Fruit fly (Drosophila melanogaster) whole organism, embryonic: ENCODE data around the gene CG2182.

Source experiments
- Adf1 ChIP-seq: fragments of 200-800 bp; sonication (Bioruptor generic); IDR thresholded peaks from 2 replicates; pipeline ENCODE4 v1.3.6; 2022; ENCODE audit warnings: missing biosample characterization, missing genetic modification characterization
- CG11723 ChIP-seq: fragments of 200-800 bp; sonication (Bioruptor generic); optimal IDR thresholded peaks from 2 replicates; lab custom pipeline; 2017; ENCODE audit warnings: missing biosample characterization, mild to moderate bottlenecking, missing genetic modification characterization
- CG13296 ChIP-seq: fragments of 200-800 bp; sonication (Bioruptor generic); optimal IDR thresholded peaks from 3 replicates; lab custom pipeline; 2018; ENCODE audit warnings: missing biosample characterization, mild to moderate bottlenecking, missing genetic modification characterization
- CG13775 ChIP-seq: fragments of 200-800 bp; sonication (Bioruptor generic); optimal IDR thresholded peaks from 3 replicates; lab custom pipeline; 2017; ENCODE audit warnings: missing biosample characterization, mild to moderate bottlenecking, missing genetic modification characterization
- CG14050 ChIP-seq: fragments of 200-800 bp; sonication (Bioruptor generic); IDR thresholded peaks from 3 replicates; pipeline ENCODE4 v1.3.6; 2022; ENCODE audit warnings: missing biosample characterization, missing genetic modification characterization
- CG15269 ChIP-seq: fragments of 200-800 bp; sonication (Bioruptor generic); optimal IDR thresholded peaks from 2 replicates; lab custom pipeline; 2018; ENCODE audit warnings: missing biosample characterization, mild to moderate bottlenecking, missing genetic modification characterization, moderate library complexity
- CG1647 ChIP-seq: fragments of 200-800 bp; sonication (Bioruptor generic); optimal IDR thresholded peaks from 3 replicates; lab custom pipeline; 2016; ENCODE audit warnings: missing biosample characterization, missing genetic modification characterization
- CG16813 ChIP-seq: fragments of 200-800 bp; sonication (Bioruptor generic); IDR thresholded peaks from 3 replicates; pipeline ENCODE4 v1.3.6; 2022; ENCODE audit warnings: missing biosample characterization, missing genetic modification characterization; ENCODE audit not compliant: partially characterized antibody
- CG17359 ChIP-seq: fragments of 200-800 bp; sonication (Bioruptor generic); optimal IDR thresholded peaks from 3 replicates; lab custom pipeline; 2018; ENCODE audit warnings: missing biosample characterization, mild to moderate bottlenecking, missing genetic modification characterization, moderate library complexity
- CG17361 ChIP-seq: fragments of 200-800 bp; sonication (Bioruptor generic); IDR thresholded peaks from 3 replicates; pipeline ENCODE4 v1.3.6; 2022; ENCODE audit warnings: missing biosample characterization, missing genetic modification characterization
- CG3281 ChIP-seq: fragments of 200-800 bp; sonication (Bioruptor generic); optimal IDR thresholded peaks from 3 replicates; lab custom pipeline; 2017; ENCODE audit warnings: missing biosample characterization, mild to moderate bottlenecking, missing genetic modification characterization
- CG42726 ChIP-seq: fragments of 200-800 bp; sonication (Bioruptor generic); IDR thresholded peaks from 2 replicates; pipeline ENCODE4 v1.3.6; 2022; ENCODE audit warnings: missing biosample characterization, missing genetic modification characterization; ENCODE audit not compliant: partially characterized antibody
- CG4404 ChIP-seq: fragments of 200-800 bp; sonication (Bioruptor generic); IDR thresholded peaks from 2 replicates; pipeline ENCODE4 v1.3.6; 2022; ENCODE audit warnings: missing biosample characterization, missing genetic modification characterization
- CG6689 ChIP-seq: fragments of 200-800 bp; sonication (Bioruptor generic); IDR thresholded peaks from 2 replicates; pipeline ENCODE4 v1.3.6; 2022; ENCODE audit warnings: missing biosample characterization, missing genetic modification characterization
- CG8924 ChIP-seq: fragments of 200-800 bp; optimal IDR thresholded peaks from 3 replicates; lab custom pipeline; 2019; ENCODE audit warnings: missing biosample characterization, mild to moderate bottlenecking, missing genetic modification characterization, moderate library complexity
- CG9797 ChIP-seq: fragments of 200-800 bp; sonication (Bioruptor generic); optimal IDR thresholded peaks from 3 replicates; lab custom pipeline; 2018; ENCODE audit warnings: missing biosample characterization, mild to moderate bottlenecking, missing genetic modification characterization
- CkIIα-i1 ChIP-seq: fragments of 200-800 bp; sonication (Bioruptor generic); IDR thresholded peaks from 2 replicates; pipeline ENCODE4 v1.3.6; 2022; ENCODE audit warnings: missing biosample characterization, missing genetic modification characterization
- Dad ChIP-seq: fragments of 200-800 bp; sonication (Bioruptor generic); optimal IDR thresholded peaks from 3 replicates; lab custom pipeline; 2016; ENCODE audit warnings: missing biosample characterization, missing genetic modification characterization
- Fer2 ChIP-seq: fragments of 200-800 bp; sonication (Bioruptor generic); optimal IDR thresholded peaks from 2 replicates; lab custom pipeline; 2018; ENCODE audit warnings: missing biosample characterization, mild to moderate bottlenecking, missing genetic modification characterization, moderate library complexity
- Gsc ChIP-seq: fragments of 200-800 bp; sonication (Bioruptor generic); IDR thresholded peaks from 2 replicates; pipeline ENCODE4 v1.3.6; 2022; ENCODE audit warnings: missing biosample characterization, missing genetic modification characterization
- HHEX ChIP-seq: fragments of 200-800 bp; sonication (Bioruptor generic); optimal IDR thresholded peaks from 3 replicates; lab custom pipeline; 2017; ENCODE audit warnings: missing biosample characterization, mild to moderate bottlenecking, missing genetic modification characterization, missing genetic modification reagents
- HLH4C ChIP-seq: fragments of 200-800 bp; sonication (Bioruptor generic); IDR thresholded peaks from 3 replicates; pipeline ENCODE4 v1.3.6; 2022; ENCODE audit warnings: missing biosample characterization, missing genetic modification characterization; ENCODE audit not compliant: partially characterized antibody
- Hr51 ChIP-seq, 2 experiments: fragments of 200-800 bp; sonication (Bioruptor generic); optimal IDR thresholded peaks; 2 replicates in 1 of 2; 3 replicates in 1 of 2; lab custom pipeline; 2016 to 2018; ENCODE audit warnings: missing biosample characterization in 2 of 2, missing genetic modification characterization in 2 of 2, mild to moderate bottlenecking in 1 of 2, moderate library complexity in 1 of 2
- Jarid2 ChIP-seq: fragments of 200-800 bp; sonication (Bioruptor generic); optimal IDR thresholded peaks from 3 replicates; lab custom pipeline; 2017; ENCODE audit warnings: mild to moderate bottlenecking, missing biosample characterization, missing genetic modification reagents, missing genetic modification characterization
- Med ChIP-seq: fragments of 200-800 bp; sonication (Bioruptor generic); peaks from one replicate; lab custom pipeline; 2016; ENCODE audit warnings: missing biosample characterization, missing genetic modification characterization, mild to moderate bottlenecking, inconsistent platforms, moderate library complexity
- Mes4 ChIP-seq: fragments of 200-800 bp; sonication (Bioruptor generic); optimal IDR thresholded peaks from 2 replicates; lab custom pipeline; 2016; ENCODE audit warnings: missing biosample characterization, missing genetic modification characterization
- Myb ChIP-seq: fragments of 200-800 bp; sonication (Bioruptor generic); optimal IDR thresholded peaks from 2 replicates; lab custom pipeline; 2016; ENCODE audit warnings: missing biosample characterization, missing genetic modification characterization
- NfI ChIP-seq: fragments of 200-800 bp; sonication (Bioruptor generic); optimal IDR thresholded peaks from 3 replicates; lab custom pipeline; 2018; ENCODE audit warnings: missing biosample characterization, mild to moderate bottlenecking, missing genetic modification characterization, moderate library complexity
- Optix ChIP-seq: fragments of 200-800 bp; sonication (Bioruptor generic); IDR thresholded peaks from 3 replicates; pipeline ENCODE4 v1.3.6; 2022; ENCODE audit warnings: missing biosample characterization, missing genetic modification characterization
- Six4 ChIP-seq: fragments of 200-800 bp; sonication (Bioruptor generic); optimal IDR thresholded peaks from 2 replicates; lab custom pipeline; 2016; ENCODE audit warnings: missing biosample characterization, missing genetic modification characterization
- Vsx1 ChIP-seq: fragments of 200-800 bp; sonication (Bioruptor generic); optimal IDR thresholded peaks from 2 replicates; lab custom pipeline; 2017; ENCODE audit warnings: missing biosample characterization, mild to moderate bottlenecking, missing genetic modification characterization, missing genetic modification reagents
- aop ChIP-seq: fragments of 200-800 bp; sonication (Bioruptor generic); IDR thresholded peaks from 2 replicates; pipeline ENCODE4 v1.3.6; 2022; ENCODE audit warnings: missing biosample characterization, missing genetic modification characterization
- bigmax ChIP-seq: fragments of 200-800 bp; sonication (Bioruptor generic); optimal IDR thresholded peaks from 2 replicates; lab custom pipeline; 2018; ENCODE audit warnings: missing biosample characterization, mild to moderate bottlenecking, missing genetic modification characterization
- danr ChIP-seq: fragments of 200-800 bp; sonication (Bioruptor generic); IDR thresholded peaks from 2 replicates; pipeline ENCODE4 v1.3.6; 2022; ENCODE audit warnings: missing biosample characterization, missing genetic modification characterization
- dmrt99B ChIP-seq: fragments of 200-800 bp; sonication (Bioruptor generic); optimal IDR thresholded peaks from 2 replicates; lab custom pipeline; 2018; ENCODE audit warnings: missing biosample characterization, mild to moderate bottlenecking, missing genetic modification characterization, moderate library complexity
- dpn ChIP-seq, 2 experiments: fragments of 200-800 bp; sonication (Bioruptor generic); optimal IDR thresholded peaks; 3 replicates each; lab custom pipeline; 2016; ENCODE audit warnings: missing biosample characterization in 2 of 2, missing genetic modification characterization in 2 of 2
- dysf ChIP-seq: fragments of 200-800 bp; sonication (Bioruptor generic); IDR thresholded peaks from 3 replicates; pipeline ENCODE4 v1.3.6; 2022; ENCODE audit warnings: missing biosample characterization, missing genetic modification characterization
- gsb-n ChIP-seq: fragments of 200-800 bp; sonication (Bioruptor generic); optimal IDR thresholded peaks from 3 replicates; lab custom pipeline; 2018; ENCODE audit warnings: missing biosample characterization, mild to moderate bottlenecking, missing genetic modification characterization
- kay ChIP-seq: fragments of 200-800 bp; sonication (Bioruptor generic); optimal IDR thresholded peaks from 2 replicates; lab custom pipeline; 2016; ENCODE audit warnings: missing biosample characterization, missing genetic modification characterization
- klu ChIP-seq: fragments of 200-800 bp; sonication (Bioruptor generic); IDR thresholded peaks from 2 replicates; pipeline ENCODE4 v1.3.6; 2022; ENCODE audit warnings: missing biosample characterization, missing genetic modification characterization
- kni ChIP-seq: fragments of 200-800 bp; sonication (Bioruptor generic); optimal IDR thresholded peaks from 3 replicates; lab custom pipeline; 2017; ENCODE audit warnings: mild to moderate bottlenecking, missing biosample characterization, missing genetic modification reagents, missing genetic modification characterization
- lab ChIP-seq: fragments of 200-800 bp; sonication (Bioruptor generic); optimal IDR thresholded peaks from 3 replicates; lab custom pipeline; 2017; ENCODE audit warnings: missing biosample characterization, missing genetic modification characterization, mild to moderate bottlenecking, moderate library complexity, missing genetic modification reagents
- pita ChIP-seq: fragments of 200-800 bp; sonication (Bioruptor generic); optimal IDR thresholded peaks from 2 replicates; lab custom pipeline; 2017; ENCODE audit warnings: missing biosample characterization, mild to moderate bottlenecking, missing genetic modification characterization
- sim ChIP-seq: fragments of 200-800 bp; sonication (Bioruptor generic); IDR thresholded peaks from 2 replicates; pipeline ENCODE4 v1.3.6; 2022; ENCODE audit warnings: missing biosample characterization, missing genetic modification characterization
- sna ChIP-seq: fragments of 200-800 bp; sonication (Bioruptor generic); IDR thresholded peaks from 2 replicates; pipeline ENCODE4 v1.3.6; 2022; ENCODE audit warnings: missing biosample characterization, missing genetic modification characterization; ENCODE audit not compliant: partially characterized antibody
- tgo ChIP-seq: fragments of 200-800 bp; sonication (Bioruptor generic); IDR thresholded peaks from 3 replicates; pipeline ENCODE4 v1.3.6; 2022; ENCODE audit warnings: missing biosample characterization, missing genetic modification characterization
- tup ChIP-seq: fragments of 200-800 bp; sonication (Bioruptor generic); optimal IDR thresholded peaks from 2 replicates; lab custom pipeline; 2016; ENCODE audit warnings: missing biosample characterization, mild to moderate bottlenecking, missing genetic modification characterization, moderate library complexity
- tx ChIP-seq: fragments of 200-800 bp; sonication (Bioruptor generic); optimal IDR thresholded peaks from 2 replicates; lab custom pipeline; 2016; ENCODE audit warnings: missing biosample characterization, missing genetic modification characterization
- unc-4 ChIP-seq: fragments of 200-800 bp; sonication (Bioruptor generic); IDR thresholded peaks from 2 replicates; pipeline ENCODE4 v1.3.6; 2022; ENCODE audit warnings: missing biosample characterization, missing genetic modification characterization; ENCODE audit not compliant: partially characterized antibody

The CG2182 gene

DNA sequence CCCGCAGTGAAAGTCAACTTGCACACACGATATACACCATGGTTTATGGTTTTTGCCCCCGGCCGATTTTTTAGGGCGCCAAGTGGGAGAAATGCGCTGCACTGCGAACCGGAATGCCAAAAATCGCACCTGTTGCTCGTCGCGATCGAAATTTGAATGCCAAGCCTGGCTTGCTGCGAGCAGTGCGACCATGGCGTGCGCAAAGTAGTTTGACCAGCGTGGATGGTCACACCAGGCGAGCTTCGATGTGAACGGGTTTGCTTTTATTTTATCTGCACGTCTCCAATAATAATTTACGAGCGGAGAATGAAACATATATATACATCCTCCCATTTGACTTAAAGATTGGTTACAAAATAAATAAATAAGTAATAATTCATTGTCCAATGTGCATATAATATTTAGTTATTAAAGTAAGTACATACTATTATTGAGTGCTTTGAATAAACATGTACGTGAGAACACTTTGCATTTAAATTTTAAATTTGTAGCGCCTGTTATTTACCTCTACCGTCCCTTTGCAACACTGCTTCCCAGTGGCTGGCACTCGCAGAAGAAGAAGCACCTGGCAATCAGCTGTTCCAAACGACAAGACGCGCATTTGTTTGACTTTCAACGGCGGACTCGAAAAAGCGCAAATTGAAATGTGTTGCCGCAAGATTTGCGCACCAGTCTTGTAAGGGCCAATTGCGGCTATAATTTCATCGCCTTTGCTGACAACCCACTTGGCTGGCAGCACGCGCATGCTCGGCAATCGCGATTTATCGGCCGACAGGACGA is 25.7 kb upstream of the CG2182 start, which contains the start of the genes Rab23 and plx (continued):
- no peak for TF ChIP-seq HHEX (GFP tag; lab: Kevin White, UChicago)
- no peak for TF ChIP-seq CG1647 (GFP tag; lab: Kevin White, UChicago)
- TF ChIP-seq CG11723: no peak
- TF ChIP-seq lab (GFP tag; lab: Kevin White, UChicago): no peak
- TF ChIP-seq unc-4 (GFP tag; lab: Robert Waterston, UW): peak; percentile 47; the same call in 1 of the 2 replicates
- TF ChIP-seq sna: no peak
- TF ChIP-seq Dad (GFP tag; lab: Kevin White, UChicago): peak; percentile 22
- no peak for TF ChIP-seq Fer2 (tag; lab: Kevin White, UChicago)
- TF ChIP-seq kay (GFP tag; lab: Kevin White, UChicago): no peak
- TF ChIP-seq kni (GFP tag; lab: Kevin White, UChicago): peak; percentile 1
- no peak for TF ChIP-seq dysf (GFP tag; lab: Robert Waterston, UW)
- no peak for TF ChIP-seq tup (GFP tag; lab: Kevin White, UChicago)
- TF ChIP-seq CG42726: peak; percentile 27; the same call in 1 of the 2 replicates
- TF ChIP-seq gsb-n (tag; lab: Kevin White, UChicago): no peak
- no peak for TF ChIP-seq Six4
- peak; percentile 93 for TF ChIP-seq Myb
- TF ChIP-seq CG16813 (GFP tag; lab: Robert Waterston, UW): 0 out of 3 replicates have a peak, but pooled peaks have one; percentile 25
- no peak for TF ChIP-seq CG4404 (GFP tag; lab: Robert Waterston, UW)
- no peak for TF ChIP-seq tgo (GFP tag; lab: Robert Waterston, UW)
- peak; percentile 28 for TF ChIP-seq NfI
- no peak for TF ChIP-seq klu (GFP tag; lab: Robert Waterston, UW)
- no peak for TF ChIP-seq CG3281 (GFP tag; lab: Kevin White, UChicago)
- no peak for TF ChIP-seq pita (GFP tag; lab: Kevin White, UChicago)
- no peak for TF ChIP-seq danr
- TF ChIP-seq CG15269 (tag; lab: Kevin White, UChicago): no peak
- TF ChIP-seq CG13775 (GFP tag; lab: Kevin White, UChicago): no peak
- peak; percentile 84 for TF ChIP-seq CG9797
- no peak for TF ChIP-seq CkIIα-i1
- TF ChIP-seq Vsx1: no peak
- no peak for TF ChIP-seq tx (GFP tag; lab: Kevin White, UChicago)
- no peak for TF ChIP-seq dpn (GFP tag; optimal IDR thresholded peaks at IDR 0.05; lab: Kevin White, UChicago)
- no peak for TF ChIP-seq dmrt99B
- no peak for TF ChIP-seq CG6689 (GFP tag; lab: Robert Waterston, UW)
- TF ChIP-seq CG17361 (GFP tag; lab: Robert Waterston, UW): peak; percentile 32; the same call in 1 of the 3 replicates
- TF ChIP-seq Jarid2 (GFP tag; lab: Kevin White, UChicago): no peak
- TF ChIP-seq CG17359 (tag; lab: Kevin White, UChicago): no peak
- no peak for TF ChIP-seq sim
- peak in 1 of 2 experiments; percentile 0 for TF ChIP-seq Hr51 (GFP tag; optimal IDR thresholded peaks at IDR 0.05; lab: Kevin White, UChicago)
- no peak for TF ChIP-seq CG14050 (GFP tag; lab: Robert Waterston, UW)
- peak; percentile 59 for TF ChIP-seq Med (GFP tag; lab: Kevin White, UChicago)
- no peak for TF ChIP-seq CG8924 (tag; lab: Kevin White, UChicago)
- no peak for TF ChIP-seq aop (GFP tag; lab: Robert Waterston, UW)
- TF ChIP-seq bigmax (GFP tag; lab: Kevin White, UChicago): no peak
- no peak for TF ChIP-seq Gsc (GFP tag; lab: Robert Waterston, UW)
- TF ChIP-seq Adf1 (GFP tag; lab: Robert Waterston, UW): no peak
- no peak for TF ChIP-seq HLH4C (GFP tag; lab: Robert Waterston, UW)
- TF ChIP-seq Mes4 (GFP tag; lab: Kevin White, UChicago): no peak
- no peak for TF ChIP-seq Optix (GFP tag; lab: Robert Waterston, UW)
- TF ChIP-seq CG13296: no peak
